Worm (Caenorhabditis elegans): ENCODE data around the gene jmjd-3.3.

jmjd-3.3 gene

ce11 chrX:13412307-13412706 is 23.9 kb upstream of the jmjd-3.3 start:
- no peak for TF ChIP-seq ceh-39 (tag; optimal IDR thresholded peaks at IDR 0.05)
- TF ChIP-seq flh-1 (GFP tag; optimal IDR thresholded peaks at IDR 0.05): no peak
- TF ChIP-seq lin-32 (GFP tag; optimal IDR thresholded peaks at IDR 0.05): no peak
- no peak for TF ChIP-seq bed-3 (GFP tag; optimal IDR thresholded peaks at IDR 0.05)

ce11 chrX:13414974-13415373 is 21.2 kb upstream of the jmjd-3.3 start:
- TF ChIP-seq nhr-28 (tag; optimal IDR thresholded peaks at IDR 0.05) (no peak), elt-3 (tag; optimal IDR thresholded peaks at IDR 0.05) (no peak), ceh-43 (GFP tag; optimal IDR thresholded peaks at IDR 0.05) (peak; percentile 5), hlh-1 (tag; optimal IDR thresholded peaks at IDR 0.05) (peak; percentile 6), unc-39 (tag; optimal IDR thresholded peaks at IDR 0.05) (no peak), pha-4 (tag; optimal IDR thresholded peaks at IDR 0.05) (no peak), cnd-1 (tag; optimal IDR thresholded peaks at IDR 0.05) (peak; percentile 66), lin-13 (tag; optimal IDR thresholded peaks at IDR 0.05) (no peak), ztf-11 (tag; optimal IDR thresholded peaks at IDR 0.05) (no peak), sem-2 (GFP tag; optimal IDR thresholded peaks at IDR 0.05) (peak; percentile 49), nhr-2 (tag; optimal IDR thresholded peaks at IDR 0.05) (no peak), M03D4.4 (tag; optimal IDR thresholded peaks at IDR 0.05) (peak; percentile 63), ceh-83 (GFP tag; optimal IDR thresholded peaks at IDR 0.05) (no peak), blmp-1 (tag; optimal IDR thresholded peaks at IDR 0.05) (no peak), ham-2 (GFP tag; optimal IDR thresholded peaks at IDR 0.05) (peak; percentile 45), unc-120 (tag; optimal IDR thresholded peaks at IDR 0.05; ENCODE audit: poor library complexity, severe bottlenecking) (peak; percentile 46), snpc-4 (tag; optimal IDR thresholded peaks at IDR 0.05) (no peak), mep-1 (tag; optimal IDR thresholded peaks at IDR 0.05) (no peak), zip-8 (tag; optimal IDR thresholded peaks at IDR 0.05) (no peak), lin-32 (GFP tag; optimal IDR thresholded peaks at IDR 0.05) (no peak), sptf-1 (tag; optimal IDR thresholded peaks at IDR 0.05) (peak; percentile 79), flh-1 (GFP tag; optimal IDR thresholded peaks at IDR 0.05) (no peak), ceh-39 (tag; optimal IDR thresholded peaks at IDR 0.05) (no peak), bed-3 (GFP tag; optimal IDR thresholded peaks at IDR 0.05) (peak; percentile 32), tbx-8 (GFP tag; optimal IDR thresholded peaks at IDR 0.05) (no peak), drap-1 (GFP tag; optimal IDR thresholded peaks at IDR 0.05) (peak; percentile 66), lsy-2 (tag; optimal IDR thresholded peaks at IDR 0.05) (no peak), ces-1 (GFP tag; optimal IDR thresholded peaks at IDR 0.05) (no peak), mls-2 (tag; optimal IDR thresholded peaks at IDR 0.05) (peak; percentile 55), nhr-237 (tag; optimal IDR thresholded peaks at IDR 0.05) (no peak)

- no peak for TF ChIP-seq nhr-2 (tag; optimal IDR thresholded peaks at IDR 0.05)
- TF ChIP-seq bed-3 (GFP tag; optimal IDR thresholded peaks at IDR 0.05): no peak
- no peak for TF ChIP-seq nhr-28 (tag; optimal IDR thresholded peaks at IDR 0.05)
- TF ChIP-seq ceh-83 (GFP tag; optimal IDR thresholded peaks at IDR 0.05): no peak
- no peak for TF ChIP-seq snpc-4 (tag; optimal IDR thresholded peaks at IDR 0.05)
- TF ChIP-seq unc-62 (GFP tag; optimal IDR thresholded peaks at IDR 0.05): no peak
- no peak for TF ChIP-seq zip-8 (tag; optimal IDR thresholded peaks at IDR 0.05)
- TF ChIP-seq mab-5 (tag; optimal IDR thresholded peaks at IDR 0.05): no peak
- TF ChIP-seq lin-13 (tag; optimal IDR thresholded peaks at IDR 0.05): no peak
- no peak for TF ChIP-seq lsy-2 (tag; optimal IDR thresholded peaks at IDR 0.05)
- no peak for TF ChIP-seq tbx-8 (GFP tag; optimal IDR thresholded peaks at IDR 0.05)
- TF ChIP-seq sptf-1 (tag; optimal IDR thresholded peaks at IDR 0.05): no peak
- no peak for TF ChIP-seq elt-1 (tag; optimal IDR thresholded peaks at IDR 0.05; ENCODE audit: borderline replicate concordance, insufficient read depth)
Measured at ce11 chrX:13415722-13416121, 20.5 kb upstream of the jmjd-3.3 start, which contains the start of gene C29F7.2. Gene C29F7.2 (plus strand): TSS chrX:13416078.

- TF ChIP-seq nhr-237 (tag; optimal IDR thresholded peaks at IDR 0.05): no peak
- TF ChIP-seq lin-13 (tag; optimal IDR thresholded peaks at IDR 0.05): no peak
- TF ChIP-seq unc-120 (tag; optimal IDR thresholded peaks at IDR 0.05; ENCODE audit: poor library complexity, severe bottlenecking): no peak
- TF ChIP-seq mep-1 (tag; optimal IDR thresholded peaks at IDR 0.05): no peak
- TF ChIP-seq blmp-1 (tag; optimal IDR thresholded peaks at IDR 0.05): no peak
- TF ChIP-seq mab-5 (tag; optimal IDR thresholded peaks at IDR 0.05): no peak
- TF ChIP-seq cnd-1 (tag; optimal IDR thresholded peaks at IDR 0.05): no peak
- TF ChIP-seq unc-62 (GFP tag; optimal IDR thresholded peaks at IDR 0.05): no peak
- TF ChIP-seq nhr-12 (tag; optimal IDR thresholded peaks at IDR 0.05): no peak
- no peak for TF ChIP-seq elt-1 (tag; optimal IDR thresholded peaks at IDR 0.05; ENCODE audit: borderline replicate concordance, insufficient read depth)
- TF ChIP-seq sptf-1 (tag; optimal IDR thresholded peaks at IDR 0.05): no peak
- no peak for TF ChIP-seq ceh-43 (GFP tag; optimal IDR thresholded peaks at IDR 0.05)
- TF ChIP-seq drap-1 (GFP tag; optimal IDR thresholded peaks at IDR 0.05): no peak
Measured at ce11 chrX:13417479-13417878, 18.7 kb upstream of the jmjd-3.3 start.
